Worm (Caenorhabditis elegans) whole organism, L1 larva: ENCODE results near the gene D2007.2.

Experiments
- C16A3.4 ChIP-seq: fragments of 150-350 bp; optimal IDR thresholded peaks from 2 replicates; lab custom pipeline; 2014; ENCODE audit warnings: missing biosample characterization, missing genetic modification characterization
- C34B4.2 ChIP-seq: sonication (generic microtip); optimal IDR thresholded peaks from 2 replicates; lab custom pipeline; 2017; ENCODE audit warnings: mild to moderate bottlenecking, missing genetic modification characterization, missing compliant biosample characterization
- F16B12.6 ChIP-seq: fragments of 150-350 bp; optimal IDR thresholded peaks from 2 replicates; lab custom pipeline; 2014; ENCODE audit warnings: missing biosample characterization, missing genetic modification characterization
- Y116A8C.19 ChIP-seq: sonication (generic microtip); optimal IDR thresholded peaks from 2 replicates; lab custom pipeline; 2016; ENCODE audit warnings: missing compliant biosample characterization, missing genetic modification characterization, borderline replicate concordance
- aha-1 ChIP-seq: fragments of 150-350 bp; optimal IDR thresholded peaks from 2 replicates; lab custom pipeline; 2014; ENCODE audit warnings: missing biosample characterization, missing genetic modification characterization
- alr-1 ChIP-seq: fragments of 200-800 bp; sonication (Bioruptor generic); optimal IDR thresholded peaks from 2 replicates; lab custom pipeline; 2018; ENCODE audit warnings: borderline replicate concordance, mild to moderate bottlenecking, missing genetic modification characterization, missing compliant biosample characterization
- aly-2 ChIP-seq: fragments of 150-350 bp; optimal IDR thresholded peaks from 2 replicates; lab custom pipeline; 2014; ENCODE audit warnings: missing biosample characterization, missing genetic modification characterization
- ceh-63 ChIP-seq: fragments of 200-800 bp; sonication (Bioruptor generic); optimal IDR thresholded peaks from 2 replicates; lab custom pipeline; 2018; ENCODE audit warnings: mild to moderate bottlenecking, missing genetic modification characterization, missing compliant biosample characterization
- ceh-82 ChIP-seq, 3 experiments: fragments of 150-350 bp in 1 of 3; sonication (generic microtip) in 2 of 3; optimal IDR thresholded peaks; 2 replicates each; lab custom pipeline; 2014 to 2017; ENCODE audit warnings: missing biosample characterization in 3 of 3, missing genetic modification characterization in 3 of 3
- ceh-90 ChIP-seq: sonication (generic microtip); optimal IDR thresholded peaks from 2 replicates; lab custom pipeline; 2016; ENCODE audit warnings: missing genetic modification characterization, missing compliant biosample characterization
- ces-1 ChIP-seq: fragments of 150-350 bp; optimal IDR thresholded peaks from 2 replicates; lab custom pipeline; 2014; ENCODE audit warnings: missing biosample characterization, missing genetic modification reagents, missing genetic modification characterization
- dpl-1 ChIP-seq, 3 experiments: fragments of 150-350 bp in 2 of 3; sonication (generic microtip) in 1 of 3; optimal IDR thresholded peaks; 2 replicates each; lab custom pipeline; 2014 to 2017; ENCODE audit warnings: missing biosample characterization in 3 of 3, missing genetic modification characterization in 3 of 3, missing genetic modification reagents in 3 of 3
- efl-1 ChIP-seq, 4 experiments: fragments of 150-350 bp; optimal IDR thresholded peaks in 3 of 4; peaks in 1 of 4; 1 replicate in 1 of 4; 2 replicates in 3 of 4; lab custom pipeline; 2014; ENCODE audit warnings: missing biosample characterization in 2 of 4, missing genetic modification characterization in 2 of 4, missing genetic modification reagents in 2 of 4
- egl-13 ChIP-seq: sonication (generic microtip); optimal IDR thresholded peaks from 2 replicates; lab custom pipeline; 2016; ENCODE audit warnings: missing genotype, missing genetic modification reagents, missing genetic modification characterization, missing compliant biosample characterization
- egl-27 ChIP-seq, 2 experiments: fragments of 150-350 bp in 1 of 2; sonication (generic microtip); optimal IDR thresholded peaks; 3 replicates each; lab custom pipeline; 2017 to 2018; ENCODE audit warnings: missing biosample characterization in 2 of 2, missing genetic modification characterization in 2 of 2, missing genetic modification reagents in 2 of 2
- ets-5 ChIP-seq: fragments of 200-800 bp; sonication (Bioruptor generic); IDR thresholded peaks from 2 replicates; pipeline ENCODE4 v1.3.6; 2022; ENCODE audit warnings: missing genetic modification characterization, missing compliant biosample characterization
- fkh-10 ChIP-seq: sonication (generic microtip); optimal IDR thresholded peaks from 2 replicates; lab custom pipeline; 2017; ENCODE audit warnings: missing biosample characterization, missing genetic modification reagents, missing genetic modification characterization
- fkh-8 ChIP-seq: sonication (generic microtip); optimal IDR thresholded peaks from 2 replicates; lab custom pipeline; 2016; ENCODE audit warnings: mild to moderate bottlenecking, missing genetic modification characterization, missing compliant biosample characterization
- fos-1 ChIP-seq: fragments of 150-350 bp; optimal IDR thresholded peaks from 2 replicates; lab custom pipeline; 2014; ENCODE audit warnings: missing biosample characterization, missing genetic modification characterization
- hlh-4 ChIP-seq: sonication (generic microtip); optimal IDR thresholded peaks from 2 replicates; lab custom pipeline; 2016; ENCODE audit warnings: mild to moderate bottlenecking, missing genetic modification characterization, missing compliant biosample characterization
- hpl-2 ChIP-seq: fragments of 150-350 bp; optimal IDR thresholded peaks from 2 replicates; lab custom pipeline; 2014; ENCODE audit warnings: missing biosample characterization, missing genetic modification reagents, missing genetic modification characterization
- jun-1 ChIP-seq: fragments of 150-350 bp; optimal IDR thresholded peaks from 2 replicates; lab custom pipeline; 2014; ENCODE audit warnings: missing biosample characterization, missing genetic modification reagents, missing genetic modification characterization
- lin-15B ChIP-seq: fragments of 150-350 bp; sonication (generic microtip); optimal IDR thresholded peaks from 3 replicates; lab custom pipeline; 2014; ENCODE audit warnings: missing biosample characterization, missing genetic modification characterization
- lin-35 ChIP-seq, 2 experiments: fragments of 150-350 bp; optimal IDR thresholded peaks; 2 replicates each; lab custom pipeline; 2014; ENCODE audit warnings: missing biosample characterization in 2 of 2, missing genetic modification characterization in 2 of 2, missing genetic modification reagents in 2 of 2
- lin-39 ChIP-seq: fragments of 150-350 bp; optimal IDR thresholded peaks from 2 replicates; lab custom pipeline; 2014; ENCODE audit warnings: missing biosample characterization, missing genetic modification reagents, missing genetic modification characterization
- lsy-2 ChIP-seq, 2 experiments: fragments of 150-350 bp; optimal IDR thresholded peaks; 2 replicates each; lab custom pipeline; 2014; ENCODE audit warnings: missing biosample characterization in 2 of 2, missing genetic modification characterization in 2 of 2
- mab-9 ChIP-seq: fragments of 200-800 bp; sonication (Bioruptor generic); IDR thresholded peaks from 2 replicates; pipeline ENCODE4 v1.3.6; 2022; ENCODE audit warnings: missing genetic modification reagents, missing genetic modification characterization, missing compliant biosample characterization
- mdl-1 ChIP-seq, 2 experiments: fragments of 150-350 bp; optimal IDR thresholded peaks; 2 replicates each; lab custom pipeline; 2014 to 2017; ENCODE audit warnings: missing biosample characterization in 2 of 2, missing genetic modification characterization in 2 of 2, inconsistent platforms in 1 of 2
- mep-1 ChIP-seq: fragments of 150-350 bp; optimal IDR thresholded peaks from 2 replicates; lab custom pipeline; 2014; ENCODE audit warnings: missing biosample characterization, missing genetic modification characterization
- nhr-11 ChIP-seq: fragments of 150-350 bp; optimal IDR thresholded peaks from 2 replicates; lab custom pipeline; 2014; ENCODE audit warnings: missing biosample characterization, missing genetic modification characterization
- nhr-19 ChIP-seq: fragments of 200-800 bp; sonication (Bioruptor generic); conservative IDR thresholded peaks from 2 replicates; pipeline ENCODE4 v1.3.6; 2022; ENCODE audit warnings: missing genetic modification characterization, missing compliant biosample characterization
- nhr-237 ChIP-seq: fragments of 150-350 bp; optimal IDR thresholded peaks from 2 replicates; lab custom pipeline; 2014; ENCODE audit warnings: missing biosample characterization, missing genetic modification characterization
- nhr-28 ChIP-seq: fragments of 150-350 bp; optimal IDR thresholded peaks from 2 replicates; lab custom pipeline; 2014; ENCODE audit warnings: missing biosample characterization, missing genetic modification characterization
- nhr-47 ChIP-seq: sonication (generic microtip); optimal IDR thresholded peaks from 2 replicates; lab custom pipeline; 2016; ENCODE audit warnings: mild to moderate bottlenecking, missing genetic modification characterization, moderate library complexity, missing compliant biosample characterization
- nhr-76 ChIP-seq: sonication (generic microtip); optimal IDR thresholded peaks from 2 replicates; lab custom pipeline; 2017; ENCODE audit warnings: missing biosample characterization, missing genetic modification characterization
- nhr-77 ChIP-seq: fragments of 150-350 bp; optimal IDR thresholded peaks from 2 replicates; lab custom pipeline; 2014; ENCODE audit warnings: missing biosample characterization, missing genetic modification characterization
- nhr-84 ChIP-seq: sonication (generic microtip); optimal IDR thresholded peaks from 2 replicates; lab custom pipeline; 2017; ENCODE audit warnings: missing biosample characterization, missing genetic modification characterization
- nhr-85 ChIP-seq: sonication (generic microtip); peaks from one replicate; lab custom pipeline; 2016; ENCODE audit warnings: missing genetic modification characterization, inconsistent platforms, missing compliant biosample characterization
- pag-3 ChIP-seq: sonication (generic microtip); optimal IDR thresholded peaks from 2 replicates; lab custom pipeline; 2017; ENCODE audit warnings: missing genetic modification characterization, mild to moderate bottlenecking, missing compliant biosample characterization, antibody characterized with exemption, borderline replicate concordance; ENCODE audit not compliant: insufficient read depth
- skn-1 ChIP-seq: fragments of 150-350 bp; optimal IDR thresholded peaks from 2 replicates; lab custom pipeline; 2014; ENCODE audit warnings: missing biosample characterization, missing genetic modification characterization
- snpc-4 ChIP-seq: fragments of 150-350 bp; optimal IDR thresholded peaks from 2 replicates; lab custom pipeline; 2014; ENCODE audit warnings: missing biosample characterization, missing genetic modification characterization
- snu-23 ChIP-seq: sonication (generic microtip); optimal IDR thresholded peaks from 2 replicates; lab custom pipeline; 2016; ENCODE audit warnings: missing genetic modification characterization, missing compliant biosample characterization
- sptf-1 ChIP-seq: fragments of 150-350 bp; optimal IDR thresholded peaks from 2 replicates; lab custom pipeline; 2014; ENCODE audit warnings: missing biosample characterization, missing genetic modification characterization
- sup-37 ChIP-seq: fragments of 200-800 bp; sonication (Bioruptor generic); optimal IDR thresholded peaks from 2 replicates; lab custom pipeline; 2018; ENCODE audit warnings: mild to moderate bottlenecking, missing genetic modification characterization, missing compliant biosample characterization
- unc-30 ChIP-seq: sonication (generic microtip); optimal IDR thresholded peaks from 2 replicates; lab custom pipeline; 2017; ENCODE audit warnings: missing biosample characterization, missing genetic modification characterization
- unc-86 ChIP-seq: sonication (generic microtip); optimal IDR thresholded peaks from 2 replicates; lab custom pipeline; 2016; ENCODE audit warnings: missing genetic modification characterization, missing compliant biosample characterization
- unc-98 ChIP-seq: fragments of 200-800 bp; sonication (Bioruptor generic); IDR thresholded peaks from 2 replicates; pipeline ENCODE4 v1.3.6; 2022; ENCODE audit warnings: missing genetic modification characterization, missing compliant biosample characterization
- xbp-1 ChIP-seq: sonication (generic microtip); optimal IDR thresholded peaks from 2 replicates; lab custom pipeline; 2016; ENCODE audit warnings: missing genetic modification characterization, missing compliant biosample characterization
- zip-4 ChIP-seq: fragments of 200-800 bp; sonication (Bioruptor generic); optimal IDR thresholded peaks from 2 replicates; lab custom pipeline; 2018; ENCODE audit warnings: mild to moderate bottlenecking, missing genetic modification characterization, moderate library complexity, missing compliant biosample characterization
- ztf-11 ChIP-seq, 2 experiments: sonication (generic microtip); optimal IDR thresholded peaks; 2 replicates each; lab custom pipeline; 2016 to 2017; ENCODE audit warnings: missing genetic modification characterization in 2 of 2, missing biosample characterization in 1 of 2, missing compliant biosample characterization in 1 of 2

Gene D2007.2

ce11 chrIII:8108490-8108889 is 40.3 kb upstream of the D2007.2 start, which contains the start of gene C14B9.3:
Gene C14B9.3 (plus strand): TSS chrIII:8108790.
- TF ChIP-seq nhr-84 (tag; lab: Kevin White, UChicago) (no peak), nhr-47 (tag; lab: Kevin White, UChicago) (no peak), alr-1 (no peak), nhr-28 (no peak), C16A3.4 (tag; lab: Kevin White, UChicago) (no peak), ceh-90 (tag; lab: Kevin White, UChicago) (no peak), fkh-10 (no peak), snu-23 (no peak), aly-2 (no peak), hpl-2 (GFP tag; lab: Kevin White, UChicago) (no peak), sup-37 (GFP tag; lab: Kevin White, UChicago) (no peak), sptf-1 (tag; lab: Kevin White, UChicago) (no peak), ztf-11 (tag; optimal IDR thresholded peaks at IDR 0.05; lab: Kevin White, UChicago) (no peak), nhr-76 (tag; lab: Kevin White, UChicago) (no peak)

DNA sequence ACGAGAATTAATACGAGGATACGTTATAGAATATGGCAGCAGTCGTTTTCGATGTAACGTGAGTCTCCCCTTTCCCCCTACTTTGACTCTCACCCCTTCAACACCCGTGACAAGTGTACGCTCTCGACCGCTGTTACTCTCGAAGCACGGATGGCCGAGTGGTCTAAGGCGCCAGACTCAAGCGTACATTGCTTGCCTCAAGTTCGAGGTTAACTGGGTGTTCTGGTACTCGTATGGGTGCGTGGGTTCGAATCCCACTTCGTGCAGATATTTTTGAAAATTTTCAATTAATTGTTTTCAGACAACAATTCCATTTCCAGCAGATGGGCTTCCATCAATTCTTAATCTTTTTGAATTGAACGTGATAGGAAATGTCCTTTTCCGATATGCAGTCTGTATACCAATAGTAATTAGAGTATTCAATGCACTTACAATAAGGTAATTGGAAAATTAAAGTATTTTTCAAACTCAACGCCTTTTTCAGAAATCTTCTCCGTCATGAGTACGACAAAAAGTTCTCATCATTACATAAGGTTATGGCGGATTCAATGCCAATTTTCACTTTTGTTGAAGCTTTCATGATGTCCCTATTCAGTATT is 39.2 kb upstream of the D2007.2 start:
- TF ChIP-seq xbp-1 (peak; percentile 68), ceh-63 (no peak), skn-1 (tag; lab: Kevin White, UChicago) (peak; percentile 76), nhr-237 (tag; lab: Kevin White, UChicago) (no peak), mdl-1 (tag; optimal IDR thresholded peaks at IDR 0.05; lab: Kevin White, UChicago) (peak in 1 of 2 experiments; percentile 80), unc-30 (tag; lab: Kevin White, UChicago) (no peak), ets-5 (GFP tag; lab: Robert Waterston, UW) (no peak), C34B4.2 (no peak), mab-9 (GFP tag; lab: Robert Waterston, UW) (0 out of 2 replicates have a peak, but pooled peaks have one; percentile 24), egl-27 (tag; optimal IDR thresholded peaks at IDR 0.05; lab: Kevin White, UChicago) (peak in 1 of 2 experiments; percentile 9), Y116A8C.19 (tag; lab: Kevin White, UChicago) (no peak), lin-35 (GFP tag; optimal IDR thresholded peaks at IDR 0.05; lab: Kevin White, UChicago) (peak; percentile 66 to 85), nhr-47 (tag; lab: Kevin White, UChicago) (peak; percentile 83), lin-39 (tag; lab: Kevin White, UChicago) (no peak), nhr-19 (GFP tag; lab: Robert Waterston, UW) (peak; percentile 74), zip-4 (peak; percentile 12), dpl-1 (GFP tag; optimal IDR thresholded peaks at IDR 0.05; lab: Kevin White, UChicago) (peak; percentile 37 to 59 (median 56)), lsy-2 (tag; optimal IDR thresholded peaks at IDR 0.05; lab: Kevin White, UChicago) (peak; percentile 70 to 89), nhr-11 (tag; lab: Kevin White, UChicago) (no peak), pag-3 (tag; lab: Kevin White, UChicago) (no peak), nhr-85 (tag; lab: Kevin White, UChicago) (peak; percentile 78), lin-15B (no peak), aha-1 (tag; lab: Kevin White, UChicago) (no peak), nhr-28 (no peak), nhr-77 (tag; lab: Kevin White, UChicago) (peak; percentile 58), unc-86 (tag; lab: Kevin White, UChicago) (peak; percentile 61), ztf-11 (tag; optimal IDR thresholded peaks at IDR 0.05; lab: Kevin White, UChicago) (peak in 1 of 2 experiments; percentile 51), efl-1 (optimal IDR thresholded peaks at IDR 0.05; lab: Kevin White, UChicago) (peak; percentile 62 to 68), efl-1 (GFP tag; optimal IDR thresholded peaks at IDR 0.05 in 1 of 2; lab: Kevin White, UChicago) (peak; percentile 50 to 96), F16B12.6 (peak; percentile 11), unc-98 (no peak), ces-1 (GFP tag; lab: Kevin White, UChicago) (no peak), mep-1 (peak; percentile 75), egl-13 (peak; percentile 44), hlh-4 (tag; lab: Kevin White, UChicago) (no peak), snpc-4 (tag; lab: Kevin White, UChicago) (peak; percentile 24), fos-1 (tag; lab: Kevin White, UChicago) (peak; percentile 37), fkh-8 (tag; lab: Kevin White, UChicago) (peak; percentile 80), sup-37 (GFP tag; lab: Kevin White, UChicago) (peak; percentile 31), ceh-82 (tag; optimal IDR thresholded peaks at IDR 0.05; lab: Kevin White, UChicago) (peak in 2 of 3 experiments; percentile 32 to 74), jun-1 (peak; percentile 42)
